Worm (Caenorhabditis elegans): ENCODE data around the gene F36G9.7.

DNA sequence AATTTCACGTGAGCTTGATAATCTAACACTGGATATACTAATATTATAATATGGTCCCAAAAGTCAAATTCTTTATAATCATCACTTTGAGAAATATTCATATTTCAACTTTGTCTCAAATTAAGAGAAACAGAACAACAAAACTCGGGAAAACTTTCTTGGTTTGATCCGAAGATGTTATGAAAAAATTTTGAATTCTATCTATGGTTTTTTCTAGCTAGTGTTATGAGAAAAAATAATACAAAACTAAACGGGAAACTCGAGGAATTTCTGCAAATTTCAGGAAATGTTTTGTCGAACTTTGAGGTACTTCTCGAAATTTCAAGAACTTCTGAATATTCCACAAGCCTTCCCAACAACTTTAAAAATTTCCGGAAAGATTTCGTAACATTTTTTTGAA, 18.6 kb downstream of the F36G9.7 start, which contains the start of gene srw-59:
- TF ChIP-seq snpc-4 (tag; optimal IDR thresholded peaks at IDR 0.05) (no peak), unc-39 (tag; optimal IDR thresholded peaks at IDR 0.05) (no peak), unc-62 (GFP tag; optimal IDR thresholded peaks at IDR 0.05) (no peak), ces-1 (GFP tag; optimal IDR thresholded peaks at IDR 0.05) (no peak), lin-13 (tag; optimal IDR thresholded peaks at IDR 0.05) (no peak), nhr-76 (tag; optimal IDR thresholded peaks at IDR 0.05) (no peak)
